Worm (Caenorhabditis elegans) whole organism, L1 larva: Measurements from ENCODE around the gene Y66D12A.10.

Experiments used
- Y116A8C.19 ChIP-seq: sonication (generic microtip); optimal IDR thresholded peaks from 2 replicates; lab custom pipeline; 2016; ENCODE audit warnings: missing compliant biosample characterization, missing genetic modification characterization, borderline replicate concordance
- alr-1 ChIP-seq: fragments of 200-800 bp; sonication (Bioruptor generic); optimal IDR thresholded peaks from 2 replicates; lab custom pipeline; 2018; ENCODE audit warnings: borderline replicate concordance, mild to moderate bottlenecking, missing genetic modification characterization, missing compliant biosample characterization
- ama-1 ChIP-seq: fragments of 150-350 bp; optimal IDR thresholded peaks from 2 replicates; lab custom pipeline; 2014
- blmp-1 ChIP-seq: fragments of 150-350 bp; optimal IDR thresholded peaks from 2 replicates; lab custom pipeline; 2014; ENCODE audit warnings: missing biosample characterization, missing genetic modification characterization
- ceh-82 ChIP-seq, 3 experiments: fragments of 150-350 bp in 1 of 3; sonication (generic microtip) in 2 of 3; optimal IDR thresholded peaks; 2 replicates each; lab custom pipeline; 2014 to 2017; ENCODE audit warnings: missing biosample characterization in 3 of 3, missing genetic modification characterization in 3 of 3
- ceh-88 ChIP-seq: fragments of 200-800 bp; sonication (Bioruptor generic); IDR thresholded peaks from 2 replicates; pipeline ENCODE4 v1.3.6; 2022; ENCODE audit warnings: missing genetic modification characterization, missing compliant biosample characterization
- efl-1 ChIP-seq, 4 experiments: fragments of 150-350 bp; optimal IDR thresholded peaks in 3 of 4; peaks in 1 of 4; 1 replicate in 1 of 4; 2 replicates in 3 of 4; lab custom pipeline; 2014; ENCODE audit warnings: missing biosample characterization in 2 of 4, missing genetic modification characterization in 2 of 4, missing genetic modification reagents in 2 of 4
- elt-2 ChIP-seq: sonication (generic microtip); optimal IDR thresholded peaks from 2 replicates; lab custom pipeline; 2016; ENCODE audit warnings: missing genetic modification characterization, mild to moderate bottlenecking, inconsistent platforms, missing compliant biosample characterization, missing genetic modification reagents
- elt-3 ChIP-seq, 6 experiments: fragments of 150-350 bp in 1 of 6; sonication (generic microtip); optimal IDR thresholded peaks; 2 replicates each; lab custom pipeline; 2017 to 2018; ENCODE audit warnings: missing biosample characterization in 6 of 6, missing genetic modification characterization in 6 of 6, inconsistent platforms in 1 of 6
- ets-5 ChIP-seq: fragments of 200-800 bp; sonication (Bioruptor generic); IDR thresholded peaks from 2 replicates; pipeline ENCODE4 v1.3.6; 2022; ENCODE audit warnings: missing genetic modification characterization, missing compliant biosample characterization
- hlh-17 ChIP-seq: fragments of 200-800 bp; sonication (Bioruptor generic); optimal IDR thresholded peaks from 2 replicates; lab custom pipeline; 2018; ENCODE audit warnings: missing genetic modification characterization, mild to moderate bottlenecking, missing compliant biosample characterization, moderate library complexity, borderline replicate concordance
- isw-1 ChIP-seq: fragments of 200-800 bp; sonication (Bioruptor generic); IDR thresholded peaks from 2 replicates; pipeline ENCODE4 v1.3.6; 2022; ENCODE audit warnings: missing genetic modification characterization, missing compliant biosample characterization
- lin-14 ChIP-seq: fragments of 200-800 bp; sonication (Bioruptor generic); optimal IDR thresholded peaks from 2 replicates; lab custom pipeline; 2018; ENCODE audit warnings: mild to moderate bottlenecking, missing genetic modification characterization, moderate library complexity, missing compliant biosample characterization
- lin-15B ChIP-seq: fragments of 150-350 bp; sonication (generic microtip); optimal IDR thresholded peaks from 3 replicates; lab custom pipeline; 2014; ENCODE audit warnings: missing biosample characterization, missing genetic modification characterization
- lin-39 ChIP-seq: fragments of 150-350 bp; optimal IDR thresholded peaks from 2 replicates; lab custom pipeline; 2014; ENCODE audit warnings: missing biosample characterization, missing genetic modification reagents, missing genetic modification characterization
- lir-3 ChIP-seq: sonication (generic microtip); optimal IDR thresholded peaks from 2 replicates; lab custom pipeline; 2016; ENCODE audit warnings: mild to moderate bottlenecking, missing genetic modification characterization, moderate library complexity, missing compliant biosample characterization; ENCODE audit not compliant: poor library complexity
- lsy-2 ChIP-seq, 2 experiments: fragments of 150-350 bp; optimal IDR thresholded peaks; 2 replicates each; lab custom pipeline; 2014; ENCODE audit warnings: missing biosample characterization in 2 of 2, missing genetic modification characterization in 2 of 2
- mdl-1 ChIP-seq, 2 experiments: fragments of 150-350 bp; optimal IDR thresholded peaks; 2 replicates each; lab custom pipeline; 2014 to 2017; ENCODE audit warnings: missing biosample characterization in 2 of 2, missing genetic modification characterization in 2 of 2, inconsistent platforms in 1 of 2
- nhr-11 ChIP-seq: fragments of 150-350 bp; optimal IDR thresholded peaks from 2 replicates; lab custom pipeline; 2014; ENCODE audit warnings: missing biosample characterization, missing genetic modification characterization
- nhr-19 ChIP-seq: fragments of 200-800 bp; sonication (Bioruptor generic); conservative IDR thresholded peaks from 2 replicates; pipeline ENCODE4 v1.3.6; 2022; ENCODE audit warnings: missing genetic modification characterization, missing compliant biosample characterization
- nhr-47 ChIP-seq: sonication (generic microtip); optimal IDR thresholded peaks from 2 replicates; lab custom pipeline; 2016; ENCODE audit warnings: mild to moderate bottlenecking, missing genetic modification characterization, moderate library complexity, missing compliant biosample characterization
- nhr-77 ChIP-seq: fragments of 150-350 bp; optimal IDR thresholded peaks from 2 replicates; lab custom pipeline; 2014; ENCODE audit warnings: missing biosample characterization, missing genetic modification characterization
- nhr-85 ChIP-seq: sonication (generic microtip); peaks from one replicate; lab custom pipeline; 2016; ENCODE audit warnings: missing genetic modification characterization, inconsistent platforms, missing compliant biosample characterization
- snpc-4 ChIP-seq: fragments of 150-350 bp; optimal IDR thresholded peaks from 2 replicates; lab custom pipeline; 2014; ENCODE audit warnings: missing biosample characterization, missing genetic modification characterization
- sox-4 ChIP-seq: sonication (generic microtip); optimal IDR thresholded peaks from 2 replicates; lab custom pipeline; 2016; ENCODE audit warnings: missing genetic modification characterization, missing compliant biosample characterization
- sptf-1 ChIP-seq: fragments of 150-350 bp; optimal IDR thresholded peaks from 2 replicates; lab custom pipeline; 2014; ENCODE audit warnings: missing biosample characterization, missing genetic modification characterization
- swsn-7 ChIP-seq: sonication (generic microtip); optimal IDR thresholded peaks from 2 replicates; lab custom pipeline; 2016; ENCODE audit warnings: missing genetic modification characterization, missing compliant biosample characterization
- tlp-1 ChIP-seq: fragments of 150-350 bp; optimal IDR thresholded peaks from 2 replicates; lab custom pipeline; 2014; ENCODE audit warnings: missing biosample characterization, missing genetic modification characterization
- unc-86 ChIP-seq: sonication (generic microtip); optimal IDR thresholded peaks from 2 replicates; lab custom pipeline; 2016; ENCODE audit warnings: missing genetic modification characterization, missing compliant biosample characterization
- vab-15 ChIP-seq: sonication (generic microtip); optimal IDR thresholded peaks from 2 replicates; lab custom pipeline; 2017; ENCODE audit warnings: missing genotype, mild to moderate bottlenecking, missing genetic modification characterization, missing compliant biosample characterization

Y66D12A.10 gene

ce11 chrIII:11614325-11614724 lies 48.7 kb downstream of the Y66D12A.10 start:
- peak; percentile 14 for TF ChIP-seq nhr-85 (tag; lab: Kevin White, UChicago)

ce11 chrIII:11614874-11615273 lies 49.2 kb downstream of the Y66D12A.10 start:
- TF ChIP-seq lin-14 (GFP tag; lab: Kevin White, UChicago) (no peak), snpc-4 (tag; lab: Kevin White, UChicago) (no peak), sox-4 (tag; lab: Kevin White, UChicago) (no peak), swsn-7 (tag; lab: Kevin White, UChicago) (no peak), nhr-85 (tag; lab: Kevin White, UChicago) (no peak), lsy-2 (tag; optimal IDR thresholded peaks at IDR 0.05; lab: Kevin White, UChicago) (no peak), nhr-11 (tag; lab: Kevin White, UChicago) (no peak), hlh-17 (GFP tag; lab: Kevin White, UChicago) (no peak), lir-3 (tag; lab: Kevin White, UChicago) (no peak), ceh-88 (GFP tag; lab: Robert Waterston, UW) (no peak), elt-3 (tag; optimal IDR thresholded peaks at IDR 0.05; lab: Kevin White, UChicago) (no peak), efl-1 (optimal IDR thresholded peaks at IDR 0.05; lab: Kevin White, UChicago) (no peak), efl-1 (GFP tag; optimal IDR thresholded peaks at IDR 0.05 in 1 of 2; lab: Kevin White, UChicago) (no peak), Y116A8C.19 (tag; lab: Kevin White, UChicago) (no peak), lin-15B (tag; lab: Kevin White, UChicago) (no peak), nhr-47 (tag; lab: Kevin White, UChicago) (no peak), sptf-1 (tag; lab: Kevin White, UChicago) (no peak), blmp-1 (tag; lab: Kevin White, UChicago) (no peak), mdl-1 (tag; optimal IDR thresholded peaks at IDR 0.05; lab: Kevin White, UChicago) (no peak), alr-1 (no peak), unc-86 (no peak)
- TF ChIP-seq, all 84 proteins: peak for 0

- TF ChIP-seq nhr-85 (tag; lab: Kevin White, UChicago), result no peak
- TF ChIP-seq sox-4 (tag; lab: Kevin White, UChicago), result no peak
- TF ChIP-seq vab-15 (tag; lab: Kevin White, UChicago), result no peak
- no peak for TF ChIP-seq lin-39 (tag; lab: Kevin White, UChicago)
- no peak for TF ChIP-seq alr-1
- TF ChIP-seq nhr-11 (tag; lab: Kevin White, UChicago), result no peak
- TF ChIP-seq ets-5 (GFP tag; lab: Robert Waterston, UW), result no peak
- TF ChIP-seq ama-1, result no peak
- no peak for TF ChIP-seq ceh-82 (tag; optimal IDR thresholded peaks at IDR 0.05; lab: Kevin White, UChicago)
- no peak for TF ChIP-seq nhr-77 (tag; lab: Kevin White, UChicago)
Observed at ce11 chrIII:11615802-11616201, 50.1 kb downstream of the Y66D12A.10 start.

- TF ChIP-seq isw-1 (GFP tag; lab: Robert Waterston, UW) (no peak), nhr-19 (GFP tag; lab: Robert Waterston, UW) (no peak), elt-2 (tag; lab: Kevin White, UChicago) (no peak), tlp-1 (tag; lab: Kevin White, UChicago) (no peak), vab-15 (tag; lab: Kevin White, UChicago) (no peak)
Observed at ce11 chrIII:11616446-11616845, 50.8 kb downstream of the Y66D12A.10 start, which contains the start of gene ceh-91. Gene ceh-91 (plus strand): TSS chrIII:11616746.
